Fruit fly (Drosophila melanogaster) Kc167 (cell line): Measurements from ENCODE around the gene CG14659.

Source experiments
- Myc ChIP-seq: fragments of >200 bp; optimal IDR thresholded peaks from 2 replicates; lab custom pipeline; 2017; ENCODE audit warnings: missing external identifiers
- Sin3A ChIP-seq: fragments of >200 bp; optimal IDR thresholded peaks from 2 replicates; lab custom pipeline; 2018; ENCODE audit warnings: missing external identifiers
- h ChIP-seq: fragments of >200 bp; optimal IDR thresholded peaks from 3 replicates; lab custom pipeline; 2018; ENCODE audit warnings: missing external identifiers
- insv ChIP-seq: fragments of >200 bp; optimal IDR thresholded peaks from 3 replicates; lab custom pipeline; 2018; ENCODE audit warnings: missing external identifiers
- psq ChIP-seq: fragments of >200 bp; optimal IDR thresholded peaks from 2 replicates; lab custom pipeline; 2017; ENCODE audit warnings: missing external identifiers
- ttk ChIP-seq: sonication (Bioruptor generic); optimal IDR thresholded peaks from 2 replicates; lab custom pipeline; 2017; ENCODE audit warnings: missing external identifiers

Gene CG14659

dm6 chr3R:4831197-4831596 lies at the start of gene CG14659:
Gene CG14659, minus strand, starts transcription at chr3R:4831297.
- no peak for TF ChIP-seq Myc (lab: Kevin White, UChicago)
- no peak for TF ChIP-seq ttk (lab: Kevin White, UChicago)
- TF ChIP-seq insv (lab: Kevin White, UChicago): no peak

- TF ChIP-seq h (lab: Kevin White, UChicago) (no peak), ttk (lab: Kevin White, UChicago) (no peak)
Measured at dm6 chr3R:4878433-4878832, 47.3 kb upstream of the CG14659 start, which contains the start of gene laf. Gene laf, minus strand, starts transcription at chr3R:4878533.

DNA sequence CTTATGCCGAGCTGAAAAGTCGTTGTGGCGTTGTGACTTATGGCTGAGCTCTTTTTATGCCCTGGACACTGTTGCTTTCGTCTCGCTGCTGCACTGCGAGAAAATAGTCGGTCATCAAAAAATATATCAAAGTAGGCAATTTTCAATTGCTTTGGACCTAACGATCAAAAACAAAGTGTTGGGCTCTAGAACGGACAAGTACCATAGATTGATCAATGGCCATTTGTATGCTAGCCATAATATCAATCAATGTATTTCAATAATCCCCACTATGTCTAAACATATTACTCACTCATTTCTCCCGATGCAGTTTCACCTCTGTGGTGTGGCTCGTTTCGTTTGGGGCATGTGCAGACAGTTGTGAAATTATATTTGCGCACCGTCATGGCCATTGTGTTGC lies 42.7 kb upstream of the CG14659 start:
- TF ChIP-seq insv (lab: Kevin White, UChicago) (no peak), Sin3A (lab: Kevin White, UChicago) (no peak), Myc (lab: Kevin White, UChicago) (no peak), h (lab: Kevin White, UChicago) (no peak), psq (lab: Kevin White, UChicago) (no peak), ttk (lab: Kevin White, UChicago) (no peak)

dm6 chr3R:4868663-4869225 lies 37.6 kb upstream of the CG14659 start:
- TF ChIP-seq Sin3A (lab: Kevin White, UChicago) (no peak), ttk (lab: Kevin White, UChicago) (no peak), Myc (lab: Kevin White, UChicago) (no peak), insv (lab: Kevin White, UChicago) (no peak), psq (lab: Kevin White, UChicago) (no peak), h (lab: Kevin White, UChicago) (no peak)

DNA sequence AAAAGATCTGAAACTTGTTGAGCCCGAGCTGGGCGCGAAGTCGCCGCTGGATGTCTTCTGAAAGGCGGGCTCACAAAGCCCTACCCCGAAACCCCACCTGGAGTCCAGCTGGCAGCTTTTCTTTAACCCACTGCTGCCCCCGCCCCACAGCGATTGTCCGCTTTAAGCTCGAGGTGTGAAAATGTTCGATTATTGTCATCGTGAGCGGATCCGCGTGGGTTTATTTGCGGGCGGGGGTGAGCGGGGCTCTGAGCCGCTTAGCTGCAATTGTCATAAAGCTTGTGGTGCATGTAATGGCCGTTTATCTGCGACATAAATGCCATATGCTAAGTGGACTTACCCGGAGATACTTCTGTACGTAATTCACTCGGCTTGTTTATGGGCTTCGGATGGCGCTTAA lies 35.8 kb upstream of the CG14659 start:
- TF ChIP-seq h (lab: Kevin White, UChicago) (no peak), ttk (lab: Kevin White, UChicago) (no peak), Myc (lab: Kevin White, UChicago) (no peak), psq (lab: Kevin White, UChicago) (no peak), insv (lab: Kevin White, UChicago) (no peak), Sin3A (lab: Kevin White, UChicago) (no peak)

- no peak for TF ChIP-seq h (lab: Kevin White, UChicago)
- no peak for TF ChIP-seq insv (lab: Kevin White, UChicago)
- no peak for TF ChIP-seq Myc (lab: Kevin White, UChicago)
- TF ChIP-seq ttk (lab: Kevin White, UChicago): no peak
- TF ChIP-seq Sin3A (lab: Kevin White, UChicago): no peak
- no peak for TF ChIP-seq psq (lab: Kevin White, UChicago)
Measured at dm6 chr3R:4866073-4866472, 35.0 kb upstream of the CG14659 start.

DNA sequence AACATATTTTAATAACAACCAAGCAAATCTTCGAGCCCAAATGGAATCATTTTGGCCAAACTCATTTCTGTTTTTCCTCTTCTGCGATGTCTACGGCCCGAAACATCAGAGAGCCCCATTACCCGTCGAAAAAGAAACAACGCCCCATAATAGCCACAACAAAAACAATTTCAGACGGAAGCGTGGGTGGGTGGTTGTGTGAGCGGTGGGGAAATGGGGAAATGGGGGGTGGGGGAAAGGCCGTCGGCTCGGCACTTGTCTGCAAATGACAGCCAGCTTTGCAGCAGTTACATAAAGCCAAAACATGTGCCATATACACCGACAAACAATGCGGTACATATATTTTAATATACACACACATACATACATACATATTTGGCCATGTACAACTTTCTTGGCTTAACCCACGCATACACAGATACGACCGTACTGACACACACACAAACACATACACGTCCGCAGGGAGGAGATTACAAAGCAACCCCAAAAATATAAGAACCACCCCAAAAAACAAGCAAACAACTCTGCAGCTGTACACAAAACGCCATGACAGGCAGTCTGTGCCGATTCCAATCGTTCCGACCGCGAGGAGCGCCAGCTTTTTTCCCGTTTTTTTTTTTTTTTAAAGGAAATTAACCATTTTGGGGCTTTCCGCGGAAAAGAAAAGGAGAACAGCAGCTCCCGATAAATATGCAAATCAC lies 34.0 kb upstream of the CG14659 start:
- TF ChIP-seq psq (lab: Kevin White, UChicago): no peak
- no peak for TF ChIP-seq h (lab: Kevin White, UChicago)
- TF ChIP-seq Myc (lab: Kevin White, UChicago): no peak
- TF ChIP-seq Sin3A (lab: Kevin White, UChicago): no peak
- no peak for TF ChIP-seq ttk (lab: Kevin White, UChicago)
- TF ChIP-seq insv (lab: Kevin White, UChicago): no peak

dm6 chr3R:4863825-4864224 lies 32.7 kb upstream of the CG14659 start:
- TF ChIP-seq Myc (lab: Kevin White, UChicago) (no peak), insv (lab: Kevin White, UChicago) (no peak), psq (lab: Kevin White, UChicago) (no peak), ttk (lab: Kevin White, UChicago) (no peak), h (lab: Kevin White, UChicago) (no peak), Sin3A (lab: Kevin White, UChicago) (no peak)

DNA sequence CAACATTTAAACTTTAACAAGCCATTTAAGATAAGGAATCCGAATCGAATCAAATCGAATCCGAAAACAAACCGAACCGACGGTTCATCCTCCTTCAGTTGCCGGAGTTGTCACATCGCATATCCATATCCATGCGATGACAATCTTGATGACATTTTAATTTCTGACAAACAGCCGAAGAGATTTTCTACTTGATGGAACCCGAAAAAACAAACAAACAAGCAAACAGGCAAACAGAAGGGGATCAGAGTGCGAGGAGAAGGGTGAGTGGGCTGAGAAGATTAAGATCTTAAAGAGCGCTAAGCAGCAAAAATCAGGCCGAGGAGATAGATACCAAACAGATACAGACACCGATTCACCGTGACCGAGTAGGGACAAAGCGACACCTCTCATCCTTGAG lies 30.0 kb upstream of the CG14659 start:
- TF ChIP-seq Myc (lab: Kevin White, UChicago): no peak
- no peak for TF ChIP-seq ttk (lab: Kevin White, UChicago)
- no peak for TF ChIP-seq h (lab: Kevin White, UChicago)
- no peak for TF ChIP-seq psq (lab: Kevin White, UChicago)
- no peak for TF ChIP-seq Sin3A (lab: Kevin White, UChicago)
- TF ChIP-seq insv (lab: Kevin White, UChicago): no peak

DNA sequence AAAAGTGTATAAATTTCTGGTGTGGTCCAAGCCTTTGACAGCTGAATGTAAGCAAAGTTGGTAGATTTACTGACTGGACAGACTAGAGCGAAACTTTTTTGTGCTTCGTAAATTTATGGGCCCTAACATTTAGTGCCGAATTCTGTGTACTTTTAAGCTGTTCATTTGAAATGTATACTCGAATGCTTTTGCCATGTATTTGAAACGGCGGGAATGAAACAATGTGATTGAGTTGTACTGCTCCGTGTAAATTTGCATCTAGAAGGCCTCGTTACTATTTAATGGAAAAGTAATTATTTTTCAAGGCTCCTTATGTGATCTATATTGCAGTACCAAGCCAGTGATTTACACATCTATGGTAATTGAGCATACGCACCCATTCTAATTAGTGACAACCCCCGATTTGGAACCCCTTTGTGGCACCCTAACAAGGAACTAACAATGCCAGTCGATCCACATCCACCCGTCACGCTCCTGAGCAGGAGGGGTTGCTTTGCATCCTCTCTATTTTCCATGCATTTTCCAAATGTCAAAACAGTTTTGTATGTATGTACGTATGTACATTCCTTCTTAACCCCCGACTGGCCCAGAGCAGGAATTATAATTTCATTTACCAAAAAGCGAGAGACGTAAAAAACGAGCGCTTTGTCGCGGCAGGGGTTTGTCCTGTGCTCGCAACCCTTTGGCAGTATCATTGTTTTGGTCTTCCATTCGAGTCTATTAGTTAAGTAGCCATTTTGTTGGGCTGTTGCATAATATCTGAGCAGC lies 27.6 kb upstream of the CG14659 start:
- TF ChIP-seq Myc (lab: Kevin White, UChicago) (no peak), insv (lab: Kevin White, UChicago) (no peak), Sin3A (lab: Kevin White, UChicago) (no peak), h (lab: Kevin White, UChicago) (no peak), psq (lab: Kevin White, UChicago) (no peak), ttk (lab: Kevin White, UChicago) (no peak)

dm6 chr3R:4858018-4858417 lies 26.9 kb upstream of the CG14659 start:
- TF ChIP-seq ttk (lab: Kevin White, UChicago) (no peak), psq (lab: Kevin White, UChicago) (no peak), Sin3A (lab: Kevin White, UChicago) (no peak)
